Worm (Caenorhabditis elegans): ENCODE measurements around the gene T25B9.2.
"Not testable (repeated sequence)": the region's sequence is repeated elsewhere in the genome, so short reads cannot be mapped to it uniquely, and the experiment has no call there.

- TF ChIP-seq cog-1 (tag; optimal IDR thresholded peaks at IDR 0.05); klf-2 (GFP tag; conservative IDR thresholded peaks at IDR 0.05); ztf-29 (GFP tag; IDR thresholded peaks at IDR 0.05); flt-1 (GFP tag; IDR thresholded peaks at IDR 0.05); ztf-23 (GFP tag; IDR thresholded peaks at IDR 0.05); T22C8.4 (GFP tag; IDR thresholded peaks at IDR 0.05); med-1 (GFP tag; optimal IDR thresholded peaks at IDR 0.05; ENCODE audit: insufficient read depth); tab-1 (GFP tag; IDR thresholded peaks at IDR 0.05): not testable (repeated sequence)
Measured at ce11 chrIV:10751740-10752139, at the start of gene T25B9.2.
